Fruit fly (Drosophila melanogaster): ENCODE measurements around the gene Slob.

The Slob gene

dm6 chr2L:7601875-7602274, 73.0 kb downstream of the Slob start:
- TF ChIP-seq psq (optimal IDR thresholded peaks at IDR 0.05) (no peak), pan (optimal IDR thresholded peaks at IDR 0.05) (no peak), usp (GFP tag; optimal IDR thresholded peaks at IDR 0.05) (no peak), Dll (optimal IDR thresholded peaks at IDR 0.05) (no peak), CG8478 (optimal IDR thresholded peaks at IDR 0.05) (no peak), EcR (GFP tag; optimal IDR thresholded peaks at IDR 0.05) (no peak)

DNA sequence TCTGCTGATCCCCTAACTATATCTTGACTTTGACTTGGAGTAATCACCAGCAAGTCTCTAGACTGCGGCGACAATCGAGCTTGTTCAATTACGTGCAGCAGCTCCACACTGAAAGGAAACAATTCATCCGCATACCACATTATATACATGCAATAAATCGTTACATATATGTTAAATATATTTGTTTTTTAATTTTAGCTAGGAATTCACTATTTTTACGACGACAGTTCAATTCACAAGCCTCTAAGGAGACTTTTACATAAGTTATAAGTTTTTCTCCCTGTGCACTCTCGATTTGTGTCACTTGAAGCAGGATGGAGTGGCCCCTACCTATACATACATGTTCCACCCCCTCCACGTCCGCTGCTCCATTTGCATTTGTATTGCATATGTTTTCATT, 76.2 kb downstream of the Slob start:
- TF ChIP-seq usp (GFP tag; optimal IDR thresholded peaks at IDR 0.05) (no peak), CG8478 (optimal IDR thresholded peaks at IDR 0.05) (no peak)

- no peak for TF ChIP-seq pan (optimal IDR thresholded peaks at IDR 0.05)
- no peak for TF ChIP-seq psq (optimal IDR thresholded peaks at IDR 0.05)
- no peak for TF ChIP-seq CG8478 (optimal IDR thresholded peaks at IDR 0.05)
- no peak for TF ChIP-seq EcR (GFP tag; optimal IDR thresholded peaks at IDR 0.05)
- no peak for TF ChIP-seq Dll (optimal IDR thresholded peaks at IDR 0.05)
- no peak for TF ChIP-seq usp (GFP tag; optimal IDR thresholded peaks at IDR 0.05)
Measured at dm6 chr2L:7598260-7598659, 76.6 kb downstream of the Slob start.

DNA sequence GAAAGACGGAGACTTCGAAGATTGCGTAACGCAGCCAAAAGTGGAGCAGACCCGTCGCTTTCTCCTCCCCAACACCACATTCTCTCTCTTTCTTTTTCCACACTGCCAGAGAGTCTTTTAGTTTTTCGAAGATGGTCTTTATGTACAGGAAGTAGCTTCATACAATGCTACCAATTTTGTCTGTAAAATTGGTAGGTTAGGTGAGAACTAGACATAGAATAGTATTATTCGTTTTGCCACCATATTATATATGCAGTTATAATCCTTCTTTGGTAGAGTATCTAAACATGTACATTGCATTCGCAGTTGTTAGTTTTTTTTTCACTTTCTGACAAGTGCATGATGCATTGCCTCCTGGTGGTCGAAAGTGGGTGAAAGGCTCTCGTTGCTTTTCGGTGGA, 77.4 kb downstream of the Slob start:
- TF ChIP-seq Dll (optimal IDR thresholded peaks at IDR 0.05) (no peak), CG8478 (optimal IDR thresholded peaks at IDR 0.05) (no peak), usp (GFP tag; optimal IDR thresholded peaks at IDR 0.05) (no peak), EcR (GFP tag; optimal IDR thresholded peaks at IDR 0.05) (no peak), pan (optimal IDR thresholded peaks at IDR 0.05) (no peak), psq (optimal IDR thresholded peaks at IDR 0.05) (no peak)

DNA sequence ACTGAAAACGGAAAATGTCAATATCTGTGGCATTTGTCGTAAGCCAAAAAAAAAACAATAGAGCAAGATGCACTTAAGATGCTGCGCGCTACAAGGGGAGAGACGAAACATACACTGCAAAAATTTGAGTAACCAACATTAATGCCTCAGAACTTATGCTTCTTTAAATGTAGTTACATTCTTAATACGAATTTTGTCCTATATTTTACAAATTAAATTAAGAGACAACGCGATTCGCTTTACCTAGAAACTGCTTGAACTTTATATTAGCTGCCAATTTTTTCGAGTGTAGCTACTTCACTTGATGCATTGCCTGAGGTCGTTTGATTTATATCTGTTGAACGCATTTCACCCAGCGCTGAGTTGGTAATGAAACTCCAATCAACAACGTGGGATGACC, 78.0 kb downstream of the Slob start:
- no peak for TF ChIP-seq EcR (GFP tag; optimal IDR thresholded peaks at IDR 0.05)
- TF ChIP-seq psq (optimal IDR thresholded peaks at IDR 0.05), result no peak
- no peak for TF ChIP-seq usp (GFP tag; optimal IDR thresholded peaks at IDR 0.05)
- TF ChIP-seq Dll (optimal IDR thresholded peaks at IDR 0.05), result no peak
- TF ChIP-seq CG8478 (optimal IDR thresholded peaks at IDR 0.05), result no peak
- TF ChIP-seq pan (optimal IDR thresholded peaks at IDR 0.05), result no peak

DNA sequence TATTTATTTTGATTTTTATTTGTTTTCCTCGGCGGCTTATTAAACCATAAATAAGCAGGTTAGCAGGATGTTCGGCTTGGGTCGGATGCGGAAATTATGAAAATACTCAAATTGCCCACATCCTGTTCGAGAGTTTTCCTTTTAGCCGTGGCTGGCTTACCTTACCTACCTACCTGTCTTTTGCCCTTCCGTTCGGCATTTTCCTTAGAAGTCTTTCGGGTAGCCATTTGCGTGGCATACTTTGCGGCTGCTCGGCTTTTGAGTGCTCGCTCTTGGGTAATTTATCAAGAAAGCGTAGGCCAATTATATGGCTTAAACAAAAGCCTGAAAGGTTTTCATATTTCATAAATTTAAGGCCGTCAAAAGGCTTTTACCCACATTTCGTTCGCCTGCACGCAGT, 82.0 kb downstream of the Slob start:
- no peak for TF ChIP-seq EcR (GFP tag; optimal IDR thresholded peaks at IDR 0.05)
- TF ChIP-seq usp (GFP tag; optimal IDR thresholded peaks at IDR 0.05), result no peak
- no peak for TF ChIP-seq pan (optimal IDR thresholded peaks at IDR 0.05)
- TF ChIP-seq psq (optimal IDR thresholded peaks at IDR 0.05), result no peak
- TF ChIP-seq CG8478 (optimal IDR thresholded peaks at IDR 0.05), result no peak
- TF ChIP-seq Dll (optimal IDR thresholded peaks at IDR 0.05), result no peak

Measured in whole organism.